Worm (Caenorhabditis elegans) whole organism, L3 larva: ENCODE results near the gene txt-4.

Source experiments
- R02D3.7 ChIP-seq: fragments of 150-350 bp; optimal IDR thresholded peaks from 2 replicates; lab custom pipeline; 2014; ENCODE audit warnings: missing biosample characterization, missing genetic modification characterization
- ZK546.5 ChIP-seq: sonication (generic microtip); optimal IDR thresholded peaks from 2 replicates; lab custom pipeline; 2017; ENCODE audit warnings: missing biosample characterization, missing genetic modification characterization
- aly-2 ChIP-seq: fragments of 150-350 bp; optimal IDR thresholded peaks from 2 replicates; lab custom pipeline; 2014; ENCODE audit warnings: missing biosample characterization, missing genetic modification characterization
- ama-1 ChIP-seq: fragments of 150-350 bp; optimal IDR thresholded peaks from 2 replicates; lab custom pipeline; 2018
- ceh-16 ChIP-seq: sonication (generic microtip); optimal IDR thresholded peaks from 2 replicates; lab custom pipeline; 2017; ENCODE audit warnings: missing biosample characterization, missing genetic modification characterization
- ceh-28 ChIP-seq: fragments of 150-350 bp; optimal IDR thresholded peaks from 2 replicates; lab custom pipeline; 2014; ENCODE audit warnings: missing biosample characterization, missing genetic modification reagents, missing genetic modification characterization
- ceh-82 ChIP-seq: fragments of 150-350 bp; optimal IDR thresholded peaks from 2 replicates; lab custom pipeline; 2014; ENCODE audit warnings: missing biosample characterization, missing genetic modification characterization
- daf-12 ChIP-seq: fragments of 150-350 bp; optimal IDR thresholded peaks from 2 replicates; lab custom pipeline; 2014; ENCODE audit warnings: missing biosample characterization, missing genetic modification reagents, missing genetic modification characterization
- egl-27 ChIP-seq: sonication (generic microtip); optimal IDR thresholded peaks from 4 replicates; lab custom pipeline; 2017; ENCODE audit warnings: missing biosample characterization, missing genetic modification reagents, missing genetic modification characterization
- egl-5 ChIP-seq: fragments of 150-350 bp; optimal IDR thresholded peaks from 2 replicates; lab custom pipeline; 2017; ENCODE audit warnings: missing biosample characterization, missing genetic modification reagents, missing genetic modification characterization, inconsistent platforms
- elt-1 ChIP-seq: fragments of 150-350 bp; optimal IDR thresholded peaks from 2 replicates; lab custom pipeline; 2014; ENCODE audit warnings: missing biosample characterization, missing genetic modification characterization
- elt-2 ChIP-seq: sonication (generic microtip); optimal IDR thresholded peaks from 2 replicates; lab custom pipeline; 2016; ENCODE audit warnings: missing genetic modification reagents, mild to moderate bottlenecking, missing genetic modification characterization, missing compliant biosample characterization
- elt-3 ChIP-seq, 3 experiments: fragments of 150-350 bp in 1 of 3; sonication (generic microtip) in 2 of 3; optimal IDR thresholded peaks; 2 replicates in 2 of 3; 4 replicates in 1 of 3; lab custom pipeline; 2014 to 2017; ENCODE audit warnings: missing biosample characterization in 3 of 3, missing genetic modification characterization in 3 of 3
- fkh-10 ChIP-seq: sonication (generic microtip); optimal IDR thresholded peaks from 2 replicates; lab custom pipeline; 2017; ENCODE audit warnings: missing biosample characterization, missing genetic modification reagents, missing genetic modification characterization
- fkh-2 ChIP-seq: fragments of 150-350 bp; optimal IDR thresholded peaks from 2 replicates; lab custom pipeline; 2014; ENCODE audit warnings: missing biosample characterization, missing genetic modification reagents, missing genetic modification characterization
- fos-1 ChIP-seq: fragments of 150-350 bp; optimal IDR thresholded peaks from 2 replicates; lab custom pipeline; 2014; ENCODE audit warnings: missing biosample characterization, missing genetic modification characterization
- hmg-11 ChIP-seq: sonication (generic microtip); optimal IDR thresholded peaks from 2 replicates; lab custom pipeline; 2016; ENCODE audit warnings: missing genetic modification characterization, missing compliant biosample characterization
- jun-1 ChIP-seq: fragments of 150-350 bp; optimal IDR thresholded peaks from 2 replicates; lab custom pipeline; 2014; ENCODE audit warnings: missing biosample characterization, missing genetic modification reagents, missing genetic modification characterization
- lin-15B ChIP-seq: fragments of 150-350 bp; optimal IDR thresholded peaks from 2 replicates; lab custom pipeline; 2014; ENCODE audit warnings: missing biosample characterization, missing genetic modification characterization
- lin-39 ChIP-seq: fragments of 150-350 bp; optimal IDR thresholded peaks from 2 replicates; lab custom pipeline; 2018; ENCODE audit warnings: missing biosample characterization, missing genetic modification reagents, missing genetic modification characterization
- lsy-12 ChIP-seq: sonication (generic microtip); optimal IDR thresholded peaks from 2 replicates; lab custom pipeline; 2016; ENCODE audit warnings: mild to moderate bottlenecking, missing genetic modification characterization, missing compliant biosample characterization
- mdl-1 ChIP-seq: fragments of 150-350 bp; optimal IDR thresholded peaks from 2 replicates; lab custom pipeline; 2014; ENCODE audit warnings: missing biosample characterization, missing genetic modification characterization
- nfya-1 ChIP-seq: sonication (generic microtip); optimal IDR thresholded peaks from 2 replicates; lab custom pipeline; 2017; ENCODE audit warnings: missing genetic modification characterization, mild to moderate bottlenecking, missing compliant biosample characterization, antibody characterized with exemption, moderate library complexity; ENCODE audit not compliant: insufficient read depth
- nhr-11 ChIP-seq: fragments of 150-350 bp; optimal IDR thresholded peaks from 2 replicates; lab custom pipeline; 2014; ENCODE audit warnings: missing biosample characterization, missing genetic modification characterization
- nhr-237 ChIP-seq: fragments of 150-350 bp; optimal IDR thresholded peaks from 2 replicates; lab custom pipeline; 2014; ENCODE audit warnings: missing biosample characterization, missing genetic modification characterization
- nhr-25 ChIP-seq: sonication (generic microtip); optimal IDR thresholded peaks from 2 replicates; lab custom pipeline; 2017; ENCODE audit warnings: missing biosample characterization, missing genetic modification characterization
- nhr-43 ChIP-seq: sonication (generic microtip); optimal IDR thresholded peaks from 2 replicates; lab custom pipeline; 2016; ENCODE audit warnings: mild to moderate bottlenecking, missing genetic modification characterization, missing compliant biosample characterization; ENCODE audit not compliant: poor library complexity, severe bottlenecking
- nhr-67 ChIP-seq: fragments of 150-350 bp; optimal IDR thresholded peaks from 2 replicates; lab custom pipeline; 2014; ENCODE audit warnings: missing biosample characterization, missing genetic modification characterization
- nhr-77 ChIP-seq: fragments of 150-350 bp; optimal IDR thresholded peaks from 2 replicates; lab custom pipeline; 2014; ENCODE audit warnings: missing biosample characterization, missing genetic modification characterization
- pqm-1 ChIP-seq: fragments of 150-350 bp; optimal IDR thresholded peaks from 2 replicates; lab custom pipeline; 2017; ENCODE audit warnings: missing biosample characterization, missing genetic modification characterization, inconsistent platforms
- sea-2 ChIP-seq: fragments of 150-350 bp; sonication (generic microtip); optimal IDR thresholded peaks from 4 replicates; lab custom pipeline; 2014; ENCODE audit warnings: missing biosample characterization, missing genetic modification reagents, missing genetic modification characterization
- skn-1 ChIP-seq: fragments of 150-350 bp; optimal IDR thresholded peaks from 2 replicates; lab custom pipeline; 2014; ENCODE audit warnings: missing biosample characterization, missing genetic modification characterization
- snpc-4 ChIP-seq: fragments of 150-350 bp; optimal IDR thresholded peaks from 2 replicates; lab custom pipeline; 2014; ENCODE audit warnings: missing biosample characterization, missing genetic modification characterization
- tbx-2 ChIP-seq: sonication (generic microtip); optimal IDR thresholded peaks from 2 replicates; lab custom pipeline; 2016; ENCODE audit warnings: mild to moderate bottlenecking, missing genetic modification characterization, missing compliant biosample characterization
- unc-39 ChIP-seq: sonication (generic microtip); optimal IDR thresholded peaks from 4 replicates; lab custom pipeline; 2017; ENCODE audit warnings: missing biosample characterization, missing genetic modification characterization
- ztf-11 ChIP-seq: fragments of 150-350 bp; optimal IDR thresholded peaks from 2 replicates; lab custom pipeline; 2014; ENCODE audit warnings: missing biosample characterization, missing genetic modification characterization
- ztf-4 ChIP-seq: fragments of 150-350 bp; optimal IDR thresholded peaks from 2 replicates; lab custom pipeline; 2014; ENCODE audit warnings: missing biosample characterization, missing genetic modification characterization

txt-4 gene

DNA sequence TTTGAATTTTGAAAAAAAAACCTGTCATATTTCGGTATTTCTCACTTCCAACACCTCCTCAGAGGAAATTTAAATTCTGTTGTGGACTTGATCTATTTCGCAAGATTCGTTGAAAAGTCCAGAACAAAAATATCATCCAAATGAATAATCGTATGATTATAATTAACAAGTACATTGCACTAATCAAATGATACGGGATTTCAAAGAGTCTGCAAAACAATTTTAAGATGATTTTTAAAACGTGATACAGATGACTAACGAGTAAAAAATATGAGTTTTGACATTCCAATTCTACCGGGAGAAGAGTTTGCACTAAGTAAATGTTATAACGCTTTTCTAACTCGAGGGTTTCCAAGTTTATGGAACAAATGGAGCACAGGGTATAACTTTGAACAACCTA lies 12.0 kb downstream of the txt-4 start:
- no peak for TF ChIP-seq lin-15B
- TF ChIP-seq snpc-4 (tag; lab: Kevin White, UChicago), result no peak
- TF ChIP-seq nhr-11 (tag; lab: Kevin White, UChicago), result no peak
- TF ChIP-seq unc-39, result no peak
- no peak for TF ChIP-seq skn-1
- TF ChIP-seq nhr-67 (tag; lab: Kevin White, UChicago), result no peak
- no peak for TF ChIP-seq fkh-2 (tag; lab: Kevin White, UChicago)
- no peak for TF ChIP-seq daf-12 (tag; lab: Kevin White, UChicago)
- TF ChIP-seq R02D3.7 (tag; lab: Kevin White, UChicago), result no peak
- TF ChIP-seq mdl-1 (tag; lab: Kevin White, UChicago), result no peak
- no peak for TF ChIP-seq ztf-11 (tag; lab: Kevin White, UChicago)
- no peak for TF ChIP-seq egl-5 (tag; lab: Kevin White, UChicago)
- no peak for TF ChIP-seq pqm-1 (tag; lab: Kevin White, UChicago)
- no peak for TF ChIP-seq ceh-82 (tag; lab: Kevin White, UChicago)
- no peak for TF ChIP-seq lsy-12 (tag; lab: Kevin White, UChicago)
- TF ChIP-seq ZK546.5 (tag; lab: Kevin White, UChicago), result no peak
- TF ChIP-seq, all 47 proteins: peak for 0

DNA sequence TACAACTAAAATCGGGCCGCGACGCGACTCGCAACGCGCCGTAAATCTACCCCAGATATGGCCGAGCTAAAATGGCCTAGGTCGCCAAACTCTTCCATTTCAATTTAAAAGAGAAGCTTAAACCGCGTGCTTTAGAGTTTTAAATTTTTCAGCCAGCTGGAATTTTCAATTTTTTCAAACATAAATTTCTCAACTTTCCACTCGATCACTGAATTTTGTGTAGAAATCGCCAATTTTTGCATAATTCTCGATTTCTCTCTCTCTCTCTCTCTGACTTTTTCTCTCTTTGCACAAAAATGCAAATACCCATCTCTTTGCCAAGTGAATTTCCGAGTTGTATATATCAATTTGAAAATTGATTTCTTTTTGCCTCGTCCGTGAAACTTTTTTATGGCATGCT lies 13.1 kb downstream of the txt-4 start, which contains the start of gene K03H6.1:
TSS of gene K03H6.1 (plus strand) at position 301 of the 400 bp plus-strand sequence.
- TF ChIP-seq ZK546.5 (tag; lab: Kevin White, UChicago) (no peak), aly-2 (tag; lab: Kevin White, UChicago) (no peak), lin-39 (no peak), lsy-12 (tag; lab: Kevin White, UChicago) (no peak), hmg-11 (tag; lab: Kevin White, UChicago) (no peak), ztf-4 (tag; lab: Kevin White, UChicago) (no peak), elt-1 (tag; lab: Kevin White, UChicago) (no peak)

DNA sequence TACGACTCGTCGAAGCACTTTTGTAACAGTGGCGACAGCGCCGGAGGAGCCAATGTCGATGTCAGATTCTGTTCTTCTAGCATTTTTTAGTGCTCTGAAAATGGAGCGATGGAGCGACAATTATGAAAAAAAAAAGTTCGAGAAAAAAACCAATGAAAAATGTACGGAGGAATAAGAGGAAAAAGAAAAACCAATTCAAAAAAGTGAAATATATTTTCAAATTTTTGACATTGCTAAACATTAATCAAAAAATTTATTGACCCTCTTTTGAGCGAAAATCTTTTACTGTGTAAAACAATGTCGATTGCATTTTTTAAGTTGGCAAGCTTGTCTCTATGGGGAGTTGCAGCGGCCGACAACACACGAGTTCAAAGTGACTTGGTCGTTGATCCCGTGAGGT lies 26.0 kb downstream of the txt-4 start, which contains the start of gene K03H6.5:
TSS of gene K03H6.5 (minus strand) at position 101 of the 400 bp plus-strand sequence.
- TF ChIP-seq egl-27 (no peak), ceh-28 (no peak), ama-1 (lab: Kevin White, UChicago) (no peak)

- no peak for TF ChIP-seq fos-1 (tag; lab: Kevin White, UChicago)
- TF ChIP-seq ztf-4 (tag; lab: Kevin White, UChicago), result no peak
- no peak for TF ChIP-seq lsy-12 (tag; lab: Kevin White, UChicago)
- TF ChIP-seq elt-1 (tag; lab: Kevin White, UChicago), result peak; percentile 79
- peak; percentile 92 for TF ChIP-seq nhr-25
- TF ChIP-seq, all 47 proteins: peak for 2
Observed at ce11 chrIV:1547129-1547528, 36.8 kb downstream of the txt-4 start.

ce11 chrIV:1548457-1548861 lies 38.1 kb downstream of the txt-4 start, which contains the start of gene col-107:
Gene col-107, plus strand, starts transcription at chrIV:1548721.
- TF ChIP-seq nhr-77 (tag; lab: Kevin White, UChicago) (no peak), sea-2 (GFP tag; lab: Kevin White, UChicago) (no peak), elt-1 (tag; lab: Kevin White, UChicago) (peak; percentile 84), elt-2 (no peak), nfya-1 (peak; percentile 35), mdl-1 (tag; lab: Kevin White, UChicago) (no peak), R02D3.7 (tag; lab: Kevin White, UChicago) (no peak), jun-1 (tag; lab: Kevin White, UChicago) (no peak), nhr-237 (tag; lab: Kevin White, UChicago) (no peak), elt-3 (tag; optimal IDR thresholded peaks at IDR 0.05; lab: Kevin White, UChicago) (no peak), hmg-11 (tag; lab: Kevin White, UChicago) (no peak), tbx-2 (tag; lab: Kevin White, UChicago) (no peak), nhr-43 (tag; lab: Kevin White, UChicago) (no peak), snpc-4 (tag; lab: Kevin White, UChicago) (no peak), fkh-10 (GFP tag; lab: Kevin White, UChicago) (no peak), ztf-4 (tag; lab: Kevin White, UChicago) (no peak), nhr-25 (peak; percentile 91), ceh-82 (tag; lab: Kevin White, UChicago) (no peak), fkh-2 (tag; lab: Kevin White, UChicago) (no peak), nhr-67 (tag; lab: Kevin White, UChicago) (no peak), egl-27 (no peak), fos-1 (tag; lab: Kevin White, UChicago) (no peak), ceh-16 (tag; lab: Kevin White, UChicago) (no peak)
